Worm (Caenorhabditis elegans) whole organism, early embryonic: ENCODE data around the gene F38B6.6.

Experiments used
- B0310.2 ChIP-seq: sonication (generic microtip); optimal IDR thresholded peaks from 2 replicates; lab custom pipeline; 2016; ENCODE audit warnings: mild to moderate bottlenecking, missing genetic modification characterization, missing compliant biosample characterization
- F13C5.2 ChIP-seq: sonication (generic microtip); optimal IDR thresholded peaks from 2 replicates; lab custom pipeline; 2017; ENCODE audit warnings: mild to moderate bottlenecking, missing genetic modification characterization, inconsistent platforms, missing compliant biosample characterization
- aly-1 ChIP-seq: sonication (generic microtip); optimal IDR thresholded peaks from 2 replicates; lab custom pipeline; 2016; ENCODE audit warnings: missing genetic modification characterization, missing compliant biosample characterization
- ama-1 ChIP-seq: fragments of 150-350 bp; optimal IDR thresholded peaks from 2 replicates; lab custom pipeline; 2014
- ceh-13 ChIP-seq: fragments of 200-800 bp; sonication (Bioruptor generic); optimal IDR thresholded peaks from 2 replicates; lab custom pipeline; 2018; ENCODE audit warnings: mild to moderate bottlenecking, missing genetic modification characterization, missing compliant biosample characterization
- ceh-36 ChIP-seq: sonication (generic microtip); optimal IDR thresholded peaks from 2 replicates; lab custom pipeline; 2016; ENCODE audit warnings: missing genetic modification characterization, inconsistent platforms, missing compliant biosample characterization
- ets-7 ChIP-seq: sonication (generic microtip); optimal IDR thresholded peaks from 2 replicates; lab custom pipeline; 2016; ENCODE audit warnings: missing genotype, missing genetic modification characterization, missing compliant biosample characterization
- flt-1 ChIP-seq: fragments of 200-800 bp; sonication (Bioruptor generic); IDR thresholded peaks from 2 replicates; pipeline ENCODE4 v1.3.6; 2022; ENCODE audit warnings: missing genetic modification characterization, missing compliant biosample characterization
- hmbx-1 ChIP-seq: sonication (generic microtip); optimal IDR thresholded peaks from 2 replicates; lab custom pipeline; 2016; ENCODE audit warnings: mild to moderate bottlenecking, missing genetic modification characterization, missing compliant biosample characterization
- hmg-4 ChIP-seq: fragments of 200-800 bp; sonication (Bioruptor generic); optimal IDR thresholded peaks from 2 replicates; lab custom pipeline; 2018; ENCODE audit warnings: mild to moderate bottlenecking, missing genetic modification characterization, missing compliant biosample characterization
- hnd-1 ChIP-seq: sonication (generic microtip); optimal IDR thresholded peaks from 2 replicates; lab custom pipeline; 2016; ENCODE audit warnings: missing genetic modification characterization, missing compliant biosample characterization
- pes-1 ChIP-seq: fragments of 200-800 bp; sonication (Bioruptor generic); IDR thresholded peaks from 2 replicates; pipeline ENCODE4 v1.3.6; 2022; ENCODE audit warnings: missing genetic modification reagents, missing genetic modification characterization, missing compliant biosample characterization
- scrt-1 ChIP-seq: fragments of 200-800 bp; sonication (Bioruptor generic); IDR thresholded peaks from 2 replicates; pipeline ENCODE4 v1.3.6; 2022; ENCODE audit warnings: missing genetic modification characterization, missing compliant biosample characterization
- sea-1 ChIP-seq: fragments of 200-800 bp; sonication (Bioruptor generic); conservative IDR thresholded peaks from 2 replicates; pipeline ENCODE4 v1.3.6; 2022; ENCODE audit warnings: missing genetic modification characterization, missing compliant biosample characterization
- tbx-11 ChIP-seq: fragments of 200-800 bp; sonication (Bioruptor generic); IDR thresholded peaks from 2 replicates; pipeline ENCODE4 v1.3.6; 2022; ENCODE audit warnings: missing genetic modification characterization, missing compliant biosample characterization
- tbx-37 ChIP-seq: fragments of 200-800 bp; sonication (Bioruptor generic); conservative IDR thresholded peaks from 2 replicates; pipeline ENCODE4 v1.3.6; 2022; ENCODE audit warnings: missing genetic modification reagents, missing genetic modification characterization, missing compliant biosample characterization
- tra-4 ChIP-seq: sonication (generic microtip); optimal IDR thresholded peaks from 2 replicates; lab custom pipeline; 2017; ENCODE audit warnings: missing genetic modification characterization, missing compliant biosample characterization

F38B6.6 gene

DNA sequence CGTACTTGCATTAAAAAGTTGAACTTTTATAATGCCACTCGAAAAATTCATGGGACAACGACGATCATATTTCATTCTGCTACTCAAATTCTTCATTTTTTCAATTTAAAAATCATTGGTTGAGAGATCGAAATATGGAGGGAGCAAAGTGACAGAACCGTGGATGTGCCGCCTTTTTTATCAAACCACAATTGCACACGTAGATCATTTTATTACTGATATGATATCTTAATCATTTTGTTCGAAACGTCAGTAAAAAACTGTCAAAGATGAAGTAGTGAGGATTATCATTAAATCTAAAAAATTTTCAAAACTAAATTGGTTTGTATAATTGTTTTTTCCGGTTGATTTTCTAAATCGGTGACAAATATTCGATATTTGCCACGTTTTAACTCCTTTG, 35.7 kb downstream of the F38B6.6 start:
- TF ChIP-seq tbx-37 (no peak), scrt-1 (GFP tag; lab: Robert Waterston, UW) (no peak), ceh-36 (no peak), pes-1 (no peak), B0310.2 (tag; lab: Kevin White, UChicago) (no peak), ama-1 (lab: Kevin White, UChicago) (no peak), sea-1 (GFP tag; lab: Robert Waterston, UW) (no peak), hmg-4 (GFP tag; lab: Kevin White, UChicago) (no peak), aly-1 (no peak)

DNA sequence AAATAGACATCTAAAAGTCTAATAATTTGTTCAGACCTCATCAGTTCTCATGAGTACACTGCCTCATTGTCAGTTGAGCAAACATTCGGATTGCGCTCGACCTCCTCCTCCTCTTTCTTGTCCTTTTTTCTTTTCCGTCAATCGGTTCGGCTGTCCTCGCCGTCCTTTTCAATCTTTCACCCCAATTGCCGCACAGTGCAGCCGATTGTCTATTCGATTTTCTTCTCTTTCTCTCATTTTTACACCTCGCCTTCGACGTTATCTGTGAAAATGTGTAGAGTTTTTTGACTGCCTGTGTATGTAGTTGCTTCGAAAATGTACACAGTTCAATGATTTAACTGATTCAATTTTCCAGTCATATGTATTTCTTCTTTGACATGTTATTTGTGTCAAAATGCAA, 36.7 kb downstream of the F38B6.6 start:
- no peak for TF ChIP-seq F13C5.2
- no peak for TF ChIP-seq ceh-36
- TF ChIP-seq sea-1 (GFP tag; lab: Robert Waterston, UW): no peak
- TF ChIP-seq flt-1 (GFP tag; lab: Robert Waterston, UW): no peak
- TF ChIP-seq tbx-11 (GFP tag; lab: Robert Waterston, UW): no peak

- TF ChIP-seq hmg-4 (GFP tag; lab: Kevin White, UChicago) (no peak), tbx-37 (no peak), ceh-13 (GFP tag; lab: Kevin White, UChicago) (no peak), ets-7 (no peak), hnd-1 (tag; lab: Kevin White, UChicago) (no peak), hmbx-1 (tag; lab: Kevin White, UChicago) (no peak), B0310.2 (tag; lab: Kevin White, UChicago) (no peak), flt-1 (GFP tag; lab: Robert Waterston, UW) (no peak), scrt-1 (GFP tag; lab: Robert Waterston, UW) (no peak), ama-1 (lab: Kevin White, UChicago) (no peak), ceh-36 (no peak), tra-4 (no peak), F13C5.2 (no peak)
Observed at ce11 chrX:6649573-6649972, 40.3 kb downstream of the F38B6.6 start.

ce11 chrX:6646387-6647061, 43.4 kb downstream of the F38B6.6 start:
- no peak for TF ChIP-seq ets-7

- TF ChIP-seq sea-1 (GFP tag; lab: Robert Waterston, UW): no peak
- no peak for TF ChIP-seq ceh-36
Observed at ce11 chrX:6644971-6645704, 44.7 kb downstream of the F38B6.6 start, which contains the start of gene C56E10.3. C56E10.3 (plus strand) TSS chrX:6645654.

DNA sequence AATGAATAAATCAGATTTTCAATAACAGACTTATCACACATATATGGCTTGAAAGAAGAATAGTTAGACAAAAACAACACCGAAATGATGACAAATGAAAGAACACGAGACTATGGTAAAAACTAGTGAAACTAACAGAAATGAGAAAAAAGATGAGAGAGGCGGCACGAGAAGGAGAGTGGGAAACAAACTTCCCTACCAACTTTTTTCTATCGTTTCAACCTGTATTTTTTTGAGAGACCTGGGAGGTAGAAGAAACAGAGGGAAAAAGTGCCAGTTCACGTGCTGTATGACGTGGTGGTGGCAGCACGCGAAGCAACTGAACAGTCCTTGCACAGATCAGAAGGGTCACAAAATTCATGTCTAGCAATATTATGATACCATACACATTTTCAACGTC, 47.1 kb downstream of the F38B6.6 start:
- TF ChIP-seq ets-7 (no peak), ceh-13 (GFP tag; lab: Kevin White, UChicago) (no peak), tbx-37 (no peak), sea-1 (GFP tag; lab: Robert Waterston, UW) (no peak), aly-1 (no peak), scrt-1 (GFP tag; lab: Robert Waterston, UW) (no peak), flt-1 (GFP tag; lab: Robert Waterston, UW) (no peak), tra-4 (no peak)

- TF ChIP-seq tbx-37 (no peak), ama-1 (lab: Kevin White, UChicago) (no peak), tra-4 (no peak)
Observed at ce11 chrX:6641509-6641908, 48.4 kb downstream of the F38B6.6 start.

DNA sequence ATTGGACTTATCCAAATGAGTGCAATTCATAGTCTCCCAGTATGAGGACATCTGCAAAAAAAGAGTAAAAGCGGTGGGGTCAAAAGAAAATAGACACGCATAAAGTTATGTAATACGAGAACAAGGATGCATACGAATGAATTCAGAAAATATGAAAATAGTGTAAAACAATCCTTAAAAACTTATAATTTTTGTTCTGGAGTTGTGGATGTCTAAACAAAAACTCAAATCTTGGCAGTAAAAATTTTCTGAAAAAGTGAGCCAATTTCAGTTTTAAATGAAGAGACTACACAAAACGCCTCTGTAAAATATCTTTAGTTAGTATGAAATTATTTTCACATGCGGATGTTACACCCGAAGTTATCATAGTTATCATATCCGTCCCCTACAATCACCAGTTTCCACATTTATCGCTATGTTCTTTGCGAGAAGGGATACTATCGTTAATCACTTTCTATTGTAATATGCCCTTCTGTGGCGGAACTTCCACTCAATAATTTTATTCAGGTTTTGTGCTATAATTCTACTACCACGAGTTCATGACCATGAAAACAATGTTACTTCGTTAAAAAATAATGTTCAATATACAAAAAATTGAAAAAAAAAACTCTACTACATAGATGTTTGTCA, 49.2 kb downstream of the F38B6.6 start, which contains the start of gene nhr-120:
Gene nhr-120 (minus strand): TSS at position 51 of the 630 bp plus-strand sequence.
- no peak for TF ChIP-seq sea-1 (GFP tag; lab: Robert Waterston, UW)
- TF ChIP-seq hmg-4 (GFP tag; lab: Kevin White, UChicago): no peak
- no peak for TF ChIP-seq ceh-36
- TF ChIP-seq hmbx-1 (tag; lab: Kevin White, UChicago): no peak
- TF ChIP-seq ets-7: no peak
- no peak for TF ChIP-seq ama-1 (lab: Kevin White, UChicago)
- no peak for TF ChIP-seq scrt-1 (GFP tag; lab: Robert Waterston, UW)
- TF ChIP-seq B0310.2 (tag; lab: Kevin White, UChicago): no peak
- no peak for TF ChIP-seq F13C5.2
- TF ChIP-seq aly-1: no peak
- no peak for TF ChIP-seq tbx-11 (GFP tag; lab: Robert Waterston, UW)
- TF ChIP-seq tbx-37: no peak
